Worm (Caenorhabditis elegans): ENCODE results near the gene srh-15.

Gene srh-15

ce11 chrV:13282958-13283357 lies 37.8 kb upstream of the srh-15 start:
- TF ChIP-seq aly-2 (tag; optimal IDR thresholded peaks at IDR 0.05) (no peak), unc-55 (GFP tag; optimal IDR thresholded peaks at IDR 0.05) (no peak), nhr-129 (tag; optimal IDR thresholded peaks at IDR 0.05) (no peak), R02D3.7 (tag; optimal IDR thresholded peaks at IDR 0.05) (no peak)

- TF ChIP-seq F13H6.1 (tag; optimal IDR thresholded peaks at IDR 0.05) (no peak), lin-11 (tag; optimal IDR thresholded peaks at IDR 0.05) (no peak), blmp-1 (tag; optimal IDR thresholded peaks at IDR 0.05; ENCODE audit: insufficient read depth) (no peak), ztf-4 (tag; optimal IDR thresholded peaks at IDR 0.05) (no peak), ama-1 (optimal IDR thresholded peaks at IDR 0.05) (no peak), unc-39 (tag; optimal IDR thresholded peaks at IDR 0.05) (no peak), ZK546.5 (tag; optimal IDR thresholded peaks at IDR 0.05) (no peak), zag-1 (tag; optimal IDR thresholded peaks at IDR 0.05) (no peak), alr-1 (tag; optimal IDR thresholded peaks at IDR 0.05) (no peak), lin-13 (GFP tag; optimal IDR thresholded peaks at IDR 0.05) (no peak), R02D3.7 (tag; optimal IDR thresholded peaks at IDR 0.05) (no peak), ztf-11 (tag; optimal IDR thresholded peaks at IDR 0.05) (no peak), unc-55 (GFP tag; optimal IDR thresholded peaks at IDR 0.05) (no peak), peb-1 (tag; optimal IDR thresholded peaks at IDR 0.05) (no peak), crh-2 (tag; optimal IDR thresholded peaks at IDR 0.05) (no peak), ceh-82 (tag; optimal IDR thresholded peaks at IDR 0.05) (no peak), sma-9 (GFP tag; optimal IDR thresholded peaks at IDR 0.05) (peak; percentile 48), sma-9 (tag; optimal IDR thresholded peaks at IDR 0.05) (no peak), nhr-129 (tag; optimal IDR thresholded peaks at IDR 0.05) (no peak), nhr-10 (tag; optimal IDR thresholded peaks at IDR 0.05) (no peak), lsy-2 (tag; optimal IDR thresholded peaks at IDR 0.05) (peak in 1 of 2 experiments; percentile 28), Y55F3AM.14 (GFP tag; optimal IDR thresholded peaks at IDR 0.05) (no peak), C34F6.9 (tag; optimal IDR thresholded peaks at IDR 0.05) (no peak), sem-4 (tag; optimal IDR thresholded peaks at IDR 0.05) (peak; percentile 14)
Observed at ce11 chrV:13285284-13285683, 35.5 kb upstream of the srh-15 start.

- TF ChIP-seq elt-1 (tag; optimal IDR thresholded peaks at IDR 0.05) (no peak), lin-11 (tag; optimal IDR thresholded peaks at IDR 0.05) (no peak), nhr-77 (tag; optimal IDR thresholded peaks at IDR 0.05) (no peak), lin-39 (tag; optimal IDR thresholded peaks at IDR 0.05) (no peak), F13H6.1 (tag; optimal IDR thresholded peaks at IDR 0.05) (no peak), nhr-25 (tag; optimal IDR thresholded peaks at IDR 0.05) (no peak), C34F6.9 (tag; optimal IDR thresholded peaks at IDR 0.05) (no peak), ZK546.5 (tag; optimal IDR thresholded peaks at IDR 0.05) (no peak), sem-4 (tag; optimal IDR thresholded peaks at IDR 0.05) (no peak), ztf-11 (tag; optimal IDR thresholded peaks at IDR 0.05) (no peak), lsy-2 (tag; optimal IDR thresholded peaks at IDR 0.05) (no peak), nhr-237 (tag; optimal IDR thresholded peaks at IDR 0.05) (no peak)
Observed at ce11 chrV:13286525-13286924, 34.3 kb upstream of the srh-15 start.

- TF ChIP-seq ama-1 (optimal IDR thresholded peaks at IDR 0.05) (no peak), unc-55 (GFP tag; optimal IDR thresholded peaks at IDR 0.05) (no peak), ztf-11 (tag; optimal IDR thresholded peaks at IDR 0.05) (no peak), ceh-16 (tag; optimal IDR thresholded peaks at IDR 0.05) (no peak), mdl-1 (tag; optimal IDR thresholded peaks at IDR 0.05) (no peak), elt-1 (tag; optimal IDR thresholded peaks at IDR 0.05) (no peak), nhr-25 (tag; optimal IDR thresholded peaks at IDR 0.05) (no peak), lin-39 (tag; optimal IDR thresholded peaks at IDR 0.05) (no peak), gmeb-1 (tag; optimal IDR thresholded peaks at IDR 0.05) (no peak), elt-3 (tag; optimal IDR thresholded peaks at IDR 0.05) (no peak), nhr-11 (tag; optimal IDR thresholded peaks at IDR 0.05) (no peak), ceh-82 (tag; optimal IDR thresholded peaks at IDR 0.05) (no peak), sem-4 (tag; optimal IDR thresholded peaks at IDR 0.05) (no peak), sma-3 (GFP tag; optimal IDR thresholded peaks at IDR 0.05) (no peak), nhr-23 (tag; optimal IDR thresholded peaks at IDR 0.05) (no peak), crh-2 (tag; optimal IDR thresholded peaks at IDR 0.05) (no peak), Y55F3AM.14 (GFP tag; optimal IDR thresholded peaks at IDR 0.05) (no peak), skn-1 (tag; optimal IDR thresholded peaks at IDR 0.05) (no peak), unc-62 (GFP tag; optimal IDR thresholded peaks at IDR 0.05) (no peak), mab-5 (tag; optimal IDR thresholded peaks at IDR 0.05) (peak; percentile 6), R02D3.7 (tag; optimal IDR thresholded peaks at IDR 0.05) (no peak), sma-9 (GFP tag; optimal IDR thresholded peaks at IDR 0.05) (no peak), sma-9 (tag; optimal IDR thresholded peaks at IDR 0.05) (no peak), snpc-4 (tag; optimal IDR thresholded peaks at IDR 0.05) (no peak), aly-2 (tag; optimal IDR thresholded peaks at IDR 0.05) (no peak), C34F6.9 (tag; optimal IDR thresholded peaks at IDR 0.05) (peak; percentile 8), lin-11 (tag; optimal IDR thresholded peaks at IDR 0.05) (no peak), nhr-129 (tag; optimal IDR thresholded peaks at IDR 0.05) (peak; percentile 1), mbf-1 (tag; optimal IDR thresholded peaks at IDR 0.05) (no peak), ZK546.5 (tag; optimal IDR thresholded peaks at IDR 0.05) (no peak), ztf-1 (GFP tag; conservative IDR thresholded peaks at IDR 0.05) (no peak), nhr-237 (tag; optimal IDR thresholded peaks at IDR 0.05) (no peak), blmp-1 (tag; optimal IDR thresholded peaks at IDR 0.05; ENCODE audit: insufficient read depth) (no peak), ztf-4 (tag; optimal IDR thresholded peaks at IDR 0.05) (no peak), egl-27 (tag; optimal IDR thresholded peaks at IDR 0.05) (no peak), dmd-4 (tag; optimal IDR thresholded peaks at IDR 0.05) (no peak), nhr-10 (tag; optimal IDR thresholded peaks at IDR 0.05) (no peak), lsy-2 (tag; optimal IDR thresholded peaks at IDR 0.05) (peak in 1 of 2 experiments; percentile 17), F13H6.1 (tag; optimal IDR thresholded peaks at IDR 0.05) (peak; percentile 37)
Observed at ce11 chrV:13288881-13289280, 31.9 kb upstream of the srh-15 start.

Measured in whole organism, L2 larva.